Fruit fly (Drosophila melanogaster) whole organism, prepupa: ENCODE measurements around the gene bun.

Source experiments
- Blimp-1 ChIP-seq: fragments of 200-800 bp; sonication (Bioruptor generic); optimal IDR thresholded peaks from 3 replicates; lab custom pipeline; 2017; ENCODE audit warnings: missing biosample characterization, missing genetic modification characterization, mild to moderate bottlenecking, moderate library complexity, missing genetic modification reagents
- CG10631 ChIP-seq: fragments of 200-800 bp; sonication (Bioruptor generic); optimal IDR thresholded peaks from 2 replicates; lab custom pipeline; 2016; ENCODE audit warnings: missing biosample characterization, missing genetic modification characterization
- CG11294 ChIP-seq: fragments of 200-800 bp; sonication (Bioruptor generic); IDR thresholded peaks from 2 replicates; pipeline ENCODE4 v1.3.6; 2022; ENCODE audit warnings: missing biosample characterization, missing genetic modification characterization
- CG11902 ChIP-seq: fragments of 200-800 bp; sonication (Bioruptor generic); optimal IDR thresholded peaks from 3 replicates; lab custom pipeline; 2016; ENCODE audit warnings: missing biosample characterization, missing genetic modification characterization
- CG15336 ChIP-seq: fragments of 200-800 bp; sonication (Bioruptor generic); IDR thresholded peaks from 2 replicates; pipeline ENCODE4 v1.3.6; 2022; ENCODE audit warnings: missing biosample characterization, missing genetic modification characterization
- CG16779 ChIP-seq: fragments of 200-800 bp; sonication (Bioruptor generic); optimal IDR thresholded peaks from 3 replicates; lab custom pipeline; 2017; ENCODE audit warnings: missing biosample characterization, mild to moderate bottlenecking, missing genetic modification characterization
- CG3032 ChIP-seq: fragments of 200-800 bp; optimal IDR thresholded peaks from 2 replicates; lab custom pipeline; 2019; ENCODE audit warnings: missing biosample characterization, mild to moderate bottlenecking, missing genetic modification characterization, moderate library complexity
- CG31627 ChIP-seq: fragments of 200-800 bp; sonication (Bioruptor generic); optimal IDR thresholded peaks from 3 replicates; lab custom pipeline; 2016; ENCODE audit warnings: missing biosample characterization, missing genetic modification characterization
- CG34406 ChIP-seq: fragments of 200-800 bp; sonication (Bioruptor generic); optimal IDR thresholded peaks from 3 replicates; lab custom pipeline; 2016; ENCODE audit warnings: missing biosample characterization, missing genetic modification characterization
- CG3919 ChIP-seq: fragments of 200-800 bp; sonication (Bioruptor generic); optimal IDR thresholded peaks from 3 replicates; lab custom pipeline; 2016; ENCODE audit warnings: missing biosample characterization, missing genetic modification characterization
- CG4318 ChIP-seq: fragments of 200-800 bp; sonication (Bioruptor generic); optimal IDR thresholded peaks from 3 replicates; lab custom pipeline; 2017; ENCODE audit warnings: missing biosample characterization, mild to moderate bottlenecking, missing genetic modification characterization
- CG6163 ChIP-seq: fragments of 200-800 bp; sonication (Bioruptor generic); IDR thresholded peaks from 3 replicates; pipeline ENCODE4 v1.3.6; 2022; ENCODE audit warnings: missing biosample characterization, missing genetic modification characterization
- CG6792 ChIP-seq: fragments of 200-800 bp; sonication (Bioruptor generic); optimal IDR thresholded peaks from 3 replicates; lab custom pipeline; 2016; ENCODE audit warnings: missing biosample characterization, missing genetic modification characterization
- CG6808 ChIP-seq: fragments of 200-800 bp; sonication (Bioruptor generic); optimal IDR thresholded peaks from 3 replicates; lab custom pipeline; 2017; ENCODE audit warnings: missing biosample characterization, missing genetic modification characterization, mild to moderate bottlenecking, moderate library complexity, missing genetic modification reagents
- CG6854 ChIP-seq: fragments of 200-800 bp; sonication (Bioruptor generic); optimal IDR thresholded peaks from 2 replicates; lab custom pipeline; 2017; ENCODE audit warnings: missing biosample characterization, mild to moderate bottlenecking, missing genetic modification characterization
- CG7368 ChIP-seq: fragments of 200-800 bp; sonication (Bioruptor generic); optimal IDR thresholded peaks from 3 replicates; lab custom pipeline; 2016; ENCODE audit warnings: missing biosample characterization, missing genetic modification characterization
- CG8119 ChIP-seq: fragments of 200-800 bp; sonication (Bioruptor generic); IDR thresholded peaks from 3 replicates; pipeline ENCODE4 v1.3.6; 2022; ENCODE audit warnings: missing biosample characterization, missing genetic modification characterization
- CG8319 ChIP-seq: fragments of 200-800 bp; sonication (Bioruptor generic); optimal IDR thresholded peaks from 3 replicates; lab custom pipeline; 2016; ENCODE audit warnings: missing biosample characterization, missing genetic modification characterization
- CG9139 ChIP-seq: fragments of 200-800 bp; sonication (Bioruptor generic); optimal IDR thresholded peaks from 3 replicates; lab custom pipeline; 2017; ENCODE audit warnings: missing biosample characterization, mild to moderate bottlenecking, missing genetic modification characterization
- Eip75B ChIP-seq: fragments of 200-800 bp; sonication (Bioruptor generic); optimal IDR thresholded peaks from 3 replicates; lab custom pipeline; 2016; ENCODE audit warnings: missing biosample characterization, missing genetic modification characterization
- Eip78C ChIP-seq: fragments of 200-800 bp; sonication (Bioruptor generic); peaks from one replicate; lab custom pipeline; 2016; ENCODE audit warnings: missing biosample characterization, missing genetic modification characterization
- Ets21C ChIP-seq: fragments of 200-800 bp; sonication (Bioruptor generic); optimal IDR thresholded peaks from 3 replicates; lab custom pipeline; 2016; ENCODE audit warnings: missing biosample characterization, missing genetic modification characterization
- Gug ChIP-seq: fragments of 200-800 bp; sonication (Bioruptor generic); IDR thresholded peaks from 2 replicates; pipeline ENCODE4 v1.3.6; 2022; ENCODE audit warnings: missing biosample characterization, missing genetic modification characterization
- Hr38 ChIP-seq: sonication (Bioruptor generic); optimal IDR thresholded peaks from 2 replicates; lab custom pipeline; 2016; ENCODE audit warnings: missing biosample characterization, missing genetic modification characterization
- Hr39 ChIP-seq: fragments of 200-800 bp; sonication (Bioruptor generic); optimal IDR thresholded peaks from 2 replicates; lab custom pipeline; 2016; ENCODE audit warnings: missing biosample characterization, missing genetic modification characterization
- Hr4 ChIP-seq: fragments of 200-800 bp; sonication (Bioruptor generic); optimal IDR thresholded peaks from 3 replicates; lab custom pipeline; 2016; ENCODE audit warnings: missing biosample characterization, missing genetic modification characterization
- Lpt ChIP-seq: fragments of 200-800 bp; sonication (Bioruptor generic); optimal IDR thresholded peaks from 3 replicates; lab custom pipeline; 2016; ENCODE audit warnings: missing biosample characterization, missing genetic modification characterization
- Met ChIP-seq: fragments of 200-800 bp; sonication (Bioruptor generic); optimal IDR thresholded peaks from 3 replicates; lab custom pipeline; 2016; ENCODE audit warnings: missing biosample characterization, missing genetic modification characterization
- OdsH ChIP-seq: fragments of 200-800 bp; sonication (Bioruptor generic); optimal IDR thresholded peaks from 3 replicates; lab custom pipeline; 2016; ENCODE audit warnings: missing biosample characterization, missing genetic modification characterization
- Smox ChIP-seq: fragments of 200-800 bp; sonication (Bioruptor generic); optimal IDR thresholded peaks from 3 replicates; lab custom pipeline; 2016; ENCODE audit warnings: missing biosample characterization, missing genetic modification characterization
- Sox15 ChIP-seq: fragments of 200-800 bp; sonication (Bioruptor generic); optimal IDR thresholded peaks from 3 replicates; lab custom pipeline; 2016; ENCODE audit warnings: missing biosample characterization, missing genetic modification characterization
- achi ChIP-seq: fragments of 200-800 bp; sonication (Bioruptor generic); optimal IDR thresholded peaks from 3 replicates; lab custom pipeline; 2016; ENCODE audit warnings: missing biosample characterization, missing genetic modification characterization
- cyc ChIP-seq: fragments of 200-800 bp; sonication (Bioruptor generic); optimal IDR thresholded peaks from 3 replicates; lab custom pipeline; 2016; ENCODE audit warnings: missing biosample characterization, missing genetic modification characterization
- dac ChIP-seq: fragments of 200-800 bp; sonication (Bioruptor generic); optimal IDR thresholded peaks from 2 replicates; lab custom pipeline; 2017; ENCODE audit warnings: missing biosample characterization, mild to moderate bottlenecking, missing genetic modification characterization
- dsx ChIP-seq: fragments of 200-800 bp; optimal IDR thresholded peaks from 3 replicates; lab custom pipeline; 2019; ENCODE audit warnings: missing biosample characterization, mild to moderate bottlenecking, missing genetic modification characterization, moderate library complexity; ENCODE audit not compliant: poor library complexity, severe bottlenecking
- eg ChIP-seq: fragments of 200-800 bp; sonication (Bioruptor generic); IDR thresholded peaks from 3 replicates; pipeline ENCODE4 v1.3.6; 2022; ENCODE audit warnings: missing biosample characterization, missing genetic modification characterization
- fd59A ChIP-seq: fragments of 200-800 bp; sonication (Bioruptor generic); optimal IDR thresholded peaks from 2 replicates; lab custom pipeline; 2017; ENCODE audit warnings: missing biosample characterization, mild to moderate bottlenecking, missing genetic modification characterization, missing genetic modification reagents
- fkh ChIP-seq: fragments of 200-800 bp; sonication (Bioruptor generic); optimal IDR thresholded peaks from 3 replicates; lab custom pipeline; 2017; ENCODE audit warnings: missing biosample characterization, mild to moderate bottlenecking, missing genetic modification characterization, moderate library complexity
- lz ChIP-seq: fragments of 200-800 bp; sonication (Bioruptor generic); optimal IDR thresholded peaks from 3 replicates; lab custom pipeline; 2016; ENCODE audit warnings: missing biosample characterization, missing genetic modification characterization
- pdm3 ChIP-seq: fragments of 200-800 bp; sonication (Bioruptor generic); optimal IDR thresholded peaks from 3 replicates; lab custom pipeline; 2016; ENCODE audit warnings: missing biosample characterization, missing genetic modification characterization
- salr ChIP-seq, 2 experiments: fragments of 200-800 bp; sonication (Bioruptor generic); optimal IDR thresholded peaks; 3 replicates each; lab custom pipeline; 2016 to 2018; ENCODE audit warnings: missing biosample characterization in 2 of 2, missing genetic modification characterization in 2 of 2, mild to moderate bottlenecking in 1 of 2
- ss ChIP-seq, 2 experiments: fragments of 200-800 bp; sonication (Bioruptor generic); optimal IDR thresholded peaks; 2 replicates in 1 of 2; 3 replicates in 1 of 2; lab custom pipeline; 2017 to 2018; ENCODE audit warnings: mild to moderate bottlenecking in 2 of 2, missing biosample characterization in 2 of 2, missing genetic modification characterization in 2 of 2, moderate library complexity in 1 of 2
- svp ChIP-seq: fragments of 200-800 bp; sonication (Bioruptor generic); peaks from one replicate; lab custom pipeline; 2016; ENCODE audit warnings: missing biosample characterization, missing genetic modification characterization
- vri ChIP-seq: fragments of 200-800 bp; sonication (Bioruptor generic); optimal IDR thresholded peaks from 3 replicates; lab custom pipeline; 2016; ENCODE audit warnings: missing biosample characterization, mild to moderate bottlenecking, missing genetic modification characterization

The bun gene

DNA sequence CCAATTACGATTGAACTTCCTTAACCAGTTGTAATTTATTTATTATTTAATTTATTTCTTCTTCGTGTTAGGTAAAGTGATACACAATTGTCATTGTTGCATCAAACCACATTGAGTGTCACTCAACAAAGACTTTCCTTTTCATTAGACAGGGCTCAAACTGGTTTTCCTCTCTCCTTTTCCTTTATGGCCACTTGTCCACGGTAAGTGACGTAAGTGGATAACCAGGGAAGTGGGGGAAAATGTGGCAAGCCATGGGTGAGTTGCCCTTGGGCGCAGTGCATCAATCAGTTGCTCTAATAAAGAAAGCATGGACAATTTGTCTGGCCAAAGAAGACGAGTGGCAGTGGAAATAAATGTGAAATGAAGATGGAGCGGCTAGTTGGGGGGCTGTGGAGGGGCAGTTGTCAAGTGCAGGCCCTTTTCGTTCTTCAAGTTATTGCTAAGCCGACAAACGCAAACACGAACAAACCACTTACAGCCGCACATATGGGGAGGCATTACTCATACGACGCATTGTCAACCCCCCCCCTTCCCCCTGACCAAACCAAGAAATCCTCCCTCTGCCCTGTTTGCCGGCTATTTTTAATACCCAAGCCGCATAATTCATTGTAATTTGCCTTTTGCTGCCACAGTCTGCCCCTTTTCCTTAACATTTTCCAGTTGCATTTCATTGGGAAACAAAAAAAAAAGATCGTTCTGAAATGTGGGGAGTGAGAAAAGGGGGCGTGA, 12.6 kb downstream of the bun start:
- TF ChIP-seq Lpt (GFP tag; lab: Kevin White, UChicago), result no peak
- 0 out of 2 replicates have a peak, but pooled peaks have one; percentile 15 for TF ChIP-seq CG15336 (GFP tag; lab: Robert Waterston, UW)
- TF ChIP-seq Blimp-1 (GFP tag; lab: Kevin White, UChicago), result peak; percentile 62
- peak in 1 of 2 experiments; percentile 65 for TF ChIP-seq ss (GFP tag; optimal IDR thresholded peaks at IDR 0.05; lab: Kevin White, UChicago)
- TF ChIP-seq CG8119, result 0 out of 3 replicates have a peak, but pooled peaks have one; percentile 12
- TF ChIP-seq Met (GFP tag; lab: Kevin White, UChicago), result no peak
- TF ChIP-seq eg (GFP tag; lab: Robert Waterston, UW), result no peak
- TF ChIP-seq CG9139 (GFP tag; lab: Kevin White, UChicago), result peak; percentile 11
- TF ChIP-seq CG4318 (GFP tag; lab: Kevin White, UChicago), result no peak
- no peak for TF ChIP-seq CG16779 (tag; lab: Kevin White, UChicago)
- no peak for TF ChIP-seq CG6792 (GFP tag; lab: Kevin White, UChicago)

DNA sequence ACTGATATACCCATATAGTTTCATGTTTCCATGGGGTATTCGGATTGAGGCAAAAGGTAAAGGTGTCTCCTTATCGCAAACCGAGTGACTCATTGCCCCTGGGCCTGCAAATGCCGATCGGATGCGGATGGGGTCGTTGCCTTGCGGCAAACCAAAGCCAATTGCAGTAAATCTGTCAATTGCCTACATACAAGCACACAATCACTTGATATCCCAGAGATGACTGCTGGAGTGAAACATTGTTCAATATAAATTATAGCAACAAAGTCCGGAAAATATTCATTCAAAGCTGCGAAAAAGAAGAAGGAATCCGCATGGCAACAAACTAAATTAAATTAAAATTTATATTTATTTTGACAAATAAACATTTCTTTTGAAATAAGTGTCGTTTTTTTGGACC, 13.8 kb downstream of the bun start:
- TF ChIP-seq CG4318 (GFP tag; lab: Kevin White, UChicago) (no peak), Eip78C (GFP tag; lab: Kevin White, UChicago) (peak; percentile 1), CG6808 (GFP tag; lab: Kevin White, UChicago) (no peak), CG11294 (no peak), eg (GFP tag; lab: Robert Waterston, UW) (no peak), Lpt (GFP tag; lab: Kevin White, UChicago) (no peak), Hr38 (no peak), pdm3 (no peak), CG3032 (tag; lab: Kevin White, UChicago) (no peak), Gug (GFP tag; lab: Robert Waterston, UW) (no peak), CG34406 (no peak), CG8319 (GFP tag; lab: Kevin White, UChicago) (no peak), svp (GFP tag; lab: Kevin White, UChicago) (peak; percentile 70), dac (no peak), Ets21C (GFP tag; lab: Kevin White, UChicago) (no peak), CG6163 (no peak), vri (GFP tag; lab: Kevin White, UChicago) (peak; percentile 14), CG8119 (no peak)

DNA sequence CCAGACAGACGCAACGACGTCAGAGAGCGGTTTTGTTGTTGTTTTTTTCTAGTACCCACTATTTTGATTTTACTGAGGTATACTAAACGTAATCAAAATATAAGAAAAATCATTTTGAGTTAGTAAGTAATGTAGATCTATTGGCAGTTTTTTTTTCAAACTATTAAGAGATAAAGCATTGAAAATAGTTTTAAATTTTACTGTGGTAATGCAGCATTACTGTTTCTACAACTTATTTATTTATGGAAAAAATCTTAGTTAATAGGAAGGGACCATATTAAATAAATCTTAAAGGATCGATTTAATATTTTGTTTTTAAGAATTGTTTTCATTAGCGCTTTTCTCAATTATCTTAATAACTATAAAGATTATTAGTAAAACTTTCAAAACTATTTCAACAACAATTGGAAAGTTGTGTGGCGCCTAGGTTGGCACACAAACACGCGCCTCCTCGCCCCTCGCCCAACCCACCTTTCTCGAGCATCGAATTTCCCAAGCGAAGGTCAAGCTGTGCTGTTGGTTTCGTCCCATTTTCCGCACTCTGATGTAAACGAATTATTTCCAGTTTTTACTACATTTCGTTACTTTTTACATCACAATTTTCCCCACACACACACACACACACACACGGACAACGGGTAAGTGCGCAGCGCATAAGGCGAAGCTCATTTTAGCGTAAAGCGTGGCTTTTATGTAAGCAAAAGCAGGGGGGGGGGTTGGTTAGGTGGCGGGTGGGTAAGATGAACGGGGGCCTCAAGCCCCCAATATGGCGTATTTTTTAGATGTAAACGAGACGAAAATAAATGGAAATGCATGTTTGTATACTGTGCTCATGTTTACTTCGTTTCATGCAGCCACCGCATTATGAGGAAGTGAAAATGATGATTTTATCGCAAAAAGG, 16.2 kb downstream of the bun start:
- TF ChIP-seq Met (GFP tag; lab: Kevin White, UChicago), result no peak
- no peak for TF ChIP-seq dsx (GFP tag; lab: Kevin White, UChicago)
- peak; percentile 23 for TF ChIP-seq fkh (GFP tag; lab: Kevin White, UChicago)
- no peak for TF ChIP-seq Blimp-1 (GFP tag; lab: Kevin White, UChicago)
- no peak for TF ChIP-seq Lpt (GFP tag; lab: Kevin White, UChicago)
- no peak for TF ChIP-seq Eip75B (GFP tag; lab: Kevin White, UChicago)
- peak; percentile 6 for TF ChIP-seq CG10631 (GFP tag; lab: Kevin White, UChicago)
- no peak for TF ChIP-seq Hr39 (GFP tag; lab: Kevin White, UChicago)
- TF ChIP-seq cyc (GFP tag; lab: Kevin White, UChicago), result no peak
- peak; percentile 56 for TF ChIP-seq Hr4 (GFP tag; lab: Kevin White, UChicago)
- TF ChIP-seq Hr38, result no peak
- TF ChIP-seq pdm3, result peak; percentile 29
- TF ChIP-seq CG7368, result no peak
- no peak for TF ChIP-seq lz
- TF ChIP-seq Smox (GFP tag; lab: Kevin White, UChicago), result no peak
- no peak for TF ChIP-seq CG3032 (tag; lab: Kevin White, UChicago)
- no peak for TF ChIP-seq CG6854 (GFP tag; lab: Kevin White, UChicago)
- no peak for TF ChIP-seq CG8319 (GFP tag; lab: Kevin White, UChicago)
- no peak for TF ChIP-seq CG3919 (GFP tag; lab: Kevin White, UChicago)
- peak in 1 of 2 experiments; percentile 30 for TF ChIP-seq salr (GFP tag; optimal IDR thresholded peaks at IDR 0.05; lab: Kevin White, UChicago)
- TF ChIP-seq Eip78C (GFP tag; lab: Kevin White, UChicago), result peak; percentile 90
- TF ChIP-seq Sox15 (GFP tag; lab: Kevin White, UChicago), result no peak
- no peak for TF ChIP-seq CG11902 (GFP tag; lab: Kevin White, UChicago)
- peak; percentile 19 for TF ChIP-seq OdsH (GFP tag; lab: Kevin White, UChicago)
- no peak for TF ChIP-seq achi (GFP tag; lab: Kevin White, UChicago)
- no peak for TF ChIP-seq CG31627 (GFP tag; lab: Kevin White, UChicago)
- TF ChIP-seq ss (GFP tag; optimal IDR thresholded peaks at IDR 0.05; lab: Kevin White, UChicago), result no peak
- no peak for TF ChIP-seq fd59A
- TF ChIP-seq CG11294, result no peak
